Fruit fly (Drosophila melanogaster) whole organism, embryonic: ENCODE measurements around the gene dpr2.

Experiments
- ATbp ChIP-seq: fragments of 200-800 bp; sonication (Bioruptor generic); optimal IDR thresholded peaks from 2 replicates; lab custom pipeline; 2017; ENCODE audit warnings: missing biosample characterization, mild to moderate bottlenecking, missing genetic modification characterization, missing genetic modification reagents
- Adf1 ChIP-seq: fragments of 200-800 bp; sonication (Bioruptor generic); IDR thresholded peaks from 2 replicates; pipeline ENCODE4 v1.3.6; 2022; ENCODE audit warnings: missing biosample characterization, missing genetic modification characterization
- Antp ChIP-seq: fragments of 200-800 bp; sonication (Bioruptor generic); optimal IDR thresholded peaks from 3 replicates; lab custom pipeline; 2016; ENCODE audit warnings: missing biosample characterization, missing genetic modification characterization
- Awh ChIP-seq: fragments of 200-800 bp; sonication (Bioruptor generic); IDR thresholded peaks from 2 replicates; pipeline ENCODE4, ENCODE4 v1.3.6; 2022; ENCODE audit warnings: missing biosample characterization, missing genetic modification characterization
- Blimp-1 ChIP-seq: fragments of 200-800 bp; sonication (Bioruptor generic); optimal IDR thresholded peaks from 3 replicates; lab custom pipeline; 2018; ENCODE audit warnings: missing biosample characterization, missing genetic modification characterization, mild to moderate bottlenecking, moderate library complexity, missing genetic modification reagents
- CG11247 ChIP-seq: fragments of 200-800 bp; sonication (Bioruptor generic); IDR thresholded peaks from 2 replicates; pipeline ENCODE4 v1.3.6; 2022; ENCODE audit warnings: missing biosample characterization, missing genetic modification characterization
- CG12104 ChIP-seq: fragments of 200-800 bp; sonication (Bioruptor generic); optimal IDR thresholded peaks from 3 replicates; lab custom pipeline; 2016; ENCODE audit warnings: missing biosample characterization, missing genetic modification characterization
- CG13287 ChIP-seq: fragments of 200-800 bp; sonication (Bioruptor generic); IDR thresholded peaks from 2 replicates; pipeline ENCODE4 v1.3.6; 2022; ENCODE audit warnings: missing biosample characterization, missing genetic modification characterization; ENCODE audit not compliant: partially characterized antibody
- CG14667 ChIP-seq: fragments of 200-800 bp; sonication (Bioruptor generic); IDR thresholded peaks from 2 replicates; pipeline ENCODE4 v1.3.6; 2022; ENCODE audit warnings: missing biosample characterization, missing genetic modification characterization
- CG14860 ChIP-seq: fragments of 200-800 bp; sonication (Bioruptor generic); IDR thresholded peaks from 3 replicates; pipeline ENCODE4 v1.3.6; 2022; ENCODE audit warnings: missing biosample characterization, missing genetic modification characterization; ENCODE audit not compliant: partially characterized antibody
- CG14965 ChIP-seq: fragments of 200-800 bp; sonication (Bioruptor generic); optimal IDR thresholded peaks from 2 replicates; lab custom pipeline; 2016; ENCODE audit warnings: missing biosample characterization, missing genetic modification characterization, borderline replicate concordance
- CG15479 ChIP-seq: fragments of 200-800 bp; sonication (Bioruptor generic); optimal IDR thresholded peaks from 3 replicates; lab custom pipeline; 2019; ENCODE audit warnings: missing biosample characterization, mild to moderate bottlenecking, missing genetic modification characterization, moderate library complexity
- CG17912 ChIP-seq: fragments of 200-800 bp; sonication (Bioruptor generic); optimal IDR thresholded peaks from 2 replicates; lab custom pipeline; 2018; ENCODE audit warnings: missing biosample characterization, mild to moderate bottlenecking, missing genetic modification characterization
- CG30403 ChIP-seq: fragments of 200-800 bp; sonication (Bioruptor generic); optimal IDR thresholded peaks from 3 replicates; lab custom pipeline; 2016; ENCODE audit warnings: missing biosample characterization, missing genetic modification characterization
- CG3995 ChIP-seq: fragments of 200-800 bp; sonication (Bioruptor generic); optimal IDR thresholded peaks from 3 replicates; lab custom pipeline; 2016; ENCODE audit warnings: missing biosample characterization, missing genetic modification characterization
- CG8478 ChIP-seq: fragments of >200 bp; optimal IDR thresholded peaks from 2 replicates; lab custom pipeline; 2018
- CG9727 ChIP-seq: fragments of 200-800 bp; sonication (Bioruptor generic); optimal IDR thresholded peaks from 3 replicates; lab custom pipeline; 2017; ENCODE audit warnings: missing biosample characterization, mild to moderate bottlenecking, missing genetic modification characterization
- Dek ChIP-seq: fragments of 200-800 bp; sonication (Bioruptor generic); optimal IDR thresholded peaks from 3 replicates; lab custom pipeline; 2019; ENCODE audit warnings: missing biosample characterization, mild to moderate bottlenecking, missing genetic modification characterization, moderate library complexity
- E2f1 ChIP-seq: fragments of 200-800 bp; sonication (Bioruptor generic); IDR thresholded peaks from 2 replicates; pipeline ENCODE4 v1.3.6; 2022; ENCODE audit warnings: missing biosample characterization, missing genetic modification characterization
- ERR ChIP-seq: fragments of 200-800 bp; sonication (Bioruptor generic); optimal IDR thresholded peaks from 2 replicates; lab custom pipeline; 2016; ENCODE audit warnings: missing biosample characterization, missing genetic modification characterization
- Eip74EF ChIP-seq, 2 experiments: fragments of 200-800 bp in 1 of 2; fragments of >200 bp in 1 of 2; sonication (Bioruptor generic) in 1 of 2; optimal IDR thresholded peaks; 2 replicates each; lab custom pipeline; 2017 to 2019; ENCODE audit warnings: missing biosample characterization in 2 of 2, missing genetic modification characterization in 2 of 2, mild to moderate bottlenecking in 1 of 2, moderate library complexity in 1 of 2
- Gsc ChIP-seq: fragments of 200-800 bp; sonication (Bioruptor generic); IDR thresholded peaks from 2 replicates; pipeline ENCODE4 v1.3.6; 2022; ENCODE audit warnings: missing biosample characterization, missing genetic modification characterization
- HHEX ChIP-seq: fragments of 200-800 bp; sonication (Bioruptor generic); optimal IDR thresholded peaks from 3 replicates; lab custom pipeline; 2017; ENCODE audit warnings: missing biosample characterization, mild to moderate bottlenecking, missing genetic modification characterization, missing genetic modification reagents
- Max ChIP-seq: fragments of 200-800 bp; sonication (Bioruptor generic); optimal IDR thresholded peaks from 2 replicates; lab custom pipeline; 2016; ENCODE audit warnings: missing biosample characterization, mild to moderate bottlenecking, missing genetic modification characterization
- Myb ChIP-seq: fragments of 200-800 bp; sonication (Bioruptor generic); optimal IDR thresholded peaks from 2 replicates; lab custom pipeline; 2016; ENCODE audit warnings: missing biosample characterization, missing genetic modification characterization
- Nf-YB ChIP-seq: fragments of 200-800 bp; sonication (Bioruptor generic); optimal IDR thresholded peaks from 3 replicates; lab custom pipeline; 2019; ENCODE audit warnings: missing biosample characterization, mild to moderate bottlenecking, missing genetic modification characterization, moderate library complexity
- Nf-YC ChIP-seq: fragments of 200-800 bp; optimal IDR thresholded peaks from 3 replicates; lab custom pipeline; 2019; ENCODE audit warnings: missing biosample characterization, mild to moderate bottlenecking, missing genetic modification characterization, moderate library complexity
- Ptx1 ChIP-seq: fragments of 200-800 bp; sonication (Bioruptor generic); IDR thresholded peaks from 2 replicates; pipeline ENCODE4 v1.3.6; 2022; ENCODE audit warnings: missing biosample characterization, missing genetic modification characterization
- Sry-β ChIP-seq: fragments of 200-800 bp; sonication (Bioruptor generic); optimal IDR thresholded peaks from 2 replicates; lab custom pipeline; 2018; ENCODE audit warnings: missing biosample characterization, mild to moderate bottlenecking, missing genetic modification characterization, moderate library complexity
- al ChIP-seq: fragments of 200-800 bp; sonication (Bioruptor generic); IDR thresholded peaks from 2 replicates; pipeline ENCODE4 v1.3.6; 2022; ENCODE audit warnings: missing biosample characterization, missing genetic modification characterization
- btn ChIP-seq: fragments of 200-800 bp; sonication (Bioruptor generic); optimal IDR thresholded peaks from 2 replicates; lab custom pipeline; 2016; ENCODE audit warnings: missing biosample characterization, missing genetic modification characterization
- cato ChIP-seq: fragments of 200-800 bp; sonication (Bioruptor generic); optimal IDR thresholded peaks from 2 replicates; lab custom pipeline; 2016; ENCODE audit warnings: missing biosample characterization, missing genetic modification characterization, borderline replicate concordance
- dmrt11E ChIP-seq: fragments of 200-800 bp; sonication (Bioruptor generic); optimal IDR thresholded peaks from 3 replicates; lab custom pipeline; 2018; ENCODE audit warnings: missing biosample characterization, mild to moderate bottlenecking, missing genetic modification characterization, moderate library complexity
- dysf ChIP-seq: fragments of 200-800 bp; sonication (Bioruptor generic); IDR thresholded peaks from 3 replicates; pipeline ENCODE4 v1.3.6; 2022; ENCODE audit warnings: missing biosample characterization, missing genetic modification characterization
- esg ChIP-seq: fragments of 200-800 bp; sonication (Bioruptor generic); conservative IDR thresholded peaks from 2 replicates; pipeline ENCODE4 v1.3.6; 2022; ENCODE audit warnings: missing biosample characterization, missing genetic modification characterization
- eve ChIP-seq, 2 experiments: fragments of >200 bp; optimal IDR thresholded peaks; 2 replicates each; lab custom pipeline; 2017; ENCODE audit warnings: missing biosample characterization in 2 of 2, missing genetic modification characterization in 2 of 2
- fd102C ChIP-seq: fragments of 200-800 bp; sonication (Bioruptor generic); optimal IDR thresholded peaks from 2 replicates; lab custom pipeline; 2018; ENCODE audit warnings: missing biosample characterization, mild to moderate bottlenecking, missing genetic modification characterization, moderate library complexity
- gcm ChIP-seq: fragments of 200-800 bp; sonication (Bioruptor generic); optimal IDR thresholded peaks from 2 replicates; lab custom pipeline; 2019; ENCODE audit warnings: missing biosample characterization, mild to moderate bottlenecking, missing genetic modification characterization, moderate library complexity
- gt ChIP-seq: fragments of 200-800 bp; sonication (Bioruptor generic); IDR thresholded peaks from 2 replicates; pipeline ENCODE4 v1.3.6; 2022; ENCODE audit warnings: missing biosample characterization, missing genetic modification characterization
- h ChIP-seq: fragments of >200 bp; optimal IDR thresholded peaks from 2 replicates; lab custom pipeline; 2017
- inv ChIP-seq: fragments of 200-800 bp; sonication (Bioruptor generic); IDR thresholded peaks from 2 replicates; pipeline ENCODE4 v1.3.6; 2022; ENCODE audit warnings: missing biosample characterization, missing genetic modification characterization; ENCODE audit not compliant: partially characterized antibody
- jumu ChIP-seq: fragments of 200-800 bp; sonication (Bioruptor generic); optimal IDR thresholded peaks from 3 replicates; lab custom pipeline; 2016; ENCODE audit warnings: missing biosample characterization, missing genetic modification characterization
- kah ChIP-seq: fragments of 200-800 bp; sonication (Bioruptor generic); optimal IDR thresholded peaks from 2 replicates; lab custom pipeline; 2018; ENCODE audit warnings: missing biosample characterization, mild to moderate bottlenecking, missing genetic modification characterization
- oc ChIP-seq: fragments of 200-800 bp; sonication (Bioruptor generic); optimal IDR thresholded peaks from 2 replicates; lab custom pipeline; 2018; ENCODE audit warnings: missing biosample characterization, mild to moderate bottlenecking, missing genetic modification characterization, moderate library complexity
- p53 ChIP-seq: fragments of 200-800 bp; sonication (Bioruptor generic); optimal IDR thresholded peaks from 2 replicates; lab custom pipeline; 2016; ENCODE audit warnings: missing biosample characterization, missing genetic modification characterization
- pb ChIP-seq: fragments of 200-800 bp; sonication (Bioruptor generic); optimal IDR thresholded peaks from 3 replicates; lab custom pipeline; 2016; ENCODE audit warnings: missing biosample characterization, missing genetic modification characterization
- pfk ChIP-seq: fragments of 200-800 bp; sonication (Bioruptor generic); optimal IDR thresholded peaks from 2 replicates; lab custom pipeline; 2018; ENCODE audit warnings: missing biosample characterization, mild to moderate bottlenecking, missing genetic modification characterization, moderate library complexity
- sens-2 ChIP-seq: fragments of 200-800 bp; sonication (Bioruptor generic); IDR thresholded peaks from 2 replicates; pipeline ENCODE4 v1.3.6; 2022; ENCODE audit warnings: missing biosample characterization, missing genetic modification characterization
- sisA ChIP-seq: fragments of 200-800 bp; sonication (Bioruptor generic); IDR thresholded peaks from 2 replicates; pipeline ENCODE4 v1.3.6; 2022; ENCODE audit warnings: missing biosample characterization, missing genetic modification characterization
- tna ChIP-seq: fragments of 200-800 bp; sonication (Bioruptor generic); IDR thresholded peaks from 2 replicates; pipeline ENCODE4 v1.3.6; 2022; ENCODE audit warnings: missing biosample characterization, missing genetic modification characterization; ENCODE audit not compliant: partially characterized antibody

dpr2 gene

DNA sequence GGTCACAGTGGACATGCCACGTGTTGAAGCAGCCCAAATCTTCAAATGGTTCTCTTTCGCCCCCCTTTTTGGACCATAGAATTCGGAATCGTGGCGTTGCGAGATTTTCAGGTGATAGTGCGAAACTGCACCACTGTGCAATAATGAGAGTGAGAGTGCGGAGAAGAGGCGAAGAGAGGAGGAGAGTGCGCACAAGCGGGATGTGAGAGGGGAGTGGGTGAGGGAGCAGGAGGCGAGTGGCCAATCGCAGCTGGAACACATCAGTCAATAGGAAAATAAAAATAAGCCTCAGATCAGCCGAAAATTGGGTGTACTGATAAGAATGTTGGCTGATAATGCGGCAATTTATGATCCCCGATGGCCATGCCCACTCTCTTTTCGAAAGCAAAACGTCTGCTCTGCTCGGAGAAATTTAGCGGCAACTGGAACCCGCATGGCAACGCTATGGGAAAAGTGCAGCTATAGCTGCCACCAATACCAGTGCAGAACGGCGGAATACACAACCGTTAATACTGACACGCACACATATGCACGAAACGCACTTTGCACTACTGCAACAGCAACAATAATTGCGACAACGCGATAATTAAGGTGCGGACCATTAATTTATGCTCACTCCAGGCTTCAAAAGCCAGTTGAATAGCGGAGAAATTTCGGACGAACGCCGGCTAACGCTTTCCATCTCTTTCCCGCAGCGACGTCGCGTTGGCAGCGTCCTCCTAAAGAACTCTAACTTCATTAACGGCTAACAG lies 3.5 kb upstream of the dpr2 start (continued):
- no peak for TF ChIP-seq CG14965 (GFP tag; lab: Kevin White, UChicago)
- no peak for TF ChIP-seq Gsc (GFP tag; lab: Robert Waterston, UW)
- TF ChIP-seq p53, result no peak
- TF ChIP-seq CG14667, result no peak
- no peak for TF ChIP-seq h (lab: Kevin White, UChicago)
- TF ChIP-seq gcm, result peak; percentile 54
- no peak for TF ChIP-seq HHEX (GFP tag; lab: Kevin White, UChicago)
- TF ChIP-seq Myb (GFP tag; lab: Kevin White, UChicago), result no peak
- peak; percentile 13 for TF ChIP-seq Max (GFP tag; lab: Kevin White, UChicago)
- no peak for TF ChIP-seq eve (GFP tag; optimal IDR thresholded peaks at IDR 0.05; lab: Kevin White, UChicago)
- TF ChIP-seq Ptx1 (GFP tag; lab: Robert Waterston, UW), result no peak
- 0 out of 2 replicates have a peak, but pooled peaks have one; percentile 9 for TF ChIP-seq tna
- TF ChIP-seq Eip74EF (GFP tag; optimal IDR thresholded peaks at IDR 0.05; lab: Kevin White, UChicago), result no peak
- no peak for TF ChIP-seq dysf (GFP tag; lab: Robert Waterston, UW)
- TF ChIP-seq Sry-β (GFP tag; lab: Kevin White, UChicago), result peak; percentile 25
- TF ChIP-seq Nf-YC (tag; lab: Kevin White, UChicago), result peak; percentile 94
- TF ChIP-seq pfk (GFP tag; lab: Kevin White, UChicago), result no peak
- no peak for TF ChIP-seq btn (GFP tag; lab: Kevin White, UChicago)
- no peak for TF ChIP-seq inv
- no peak for TF ChIP-seq fd102C
- no peak for TF ChIP-seq ATbp (GFP tag; lab: Kevin White, UChicago)
- TF ChIP-seq Dek (tag; lab: Kevin White, UChicago), result no peak
- TF ChIP-seq oc (tag; lab: Kevin White, UChicago), result peak; percentile 52
- no peak for TF ChIP-seq CG30403 (GFP tag; lab: Kevin White, UChicago)
- TF ChIP-seq ERR (GFP tag; lab: Kevin White, UChicago), result peak; percentile 13
- no peak for TF ChIP-seq dmrt11E (tag; lab: Kevin White, UChicago)
- peak; percentile 49 for TF ChIP-seq Awh
- no peak for TF ChIP-seq jumu (GFP tag; lab: Kevin White, UChicago)
- peak; percentile 52 for TF ChIP-seq CG15479 (GFP tag; lab: Kevin White, UChicago)
- TF ChIP-seq gt (GFP tag; lab: Robert Waterston, UW), result no peak
- no peak for TF ChIP-seq sisA
- TF ChIP-seq CG9727 (GFP tag; lab: Kevin White, UChicago), result peak; percentile 63
- no peak for TF ChIP-seq sens-2 (GFP tag; lab: Robert Waterston, UW)
- TF ChIP-seq CG3995, result no peak
- no peak for TF ChIP-seq al (GFP tag; lab: Robert Waterston, UW)
- TF ChIP-seq E2f1, result no peak
- TF ChIP-seq Blimp-1, result peak; percentile 93
- peak; percentile 32; the same call in 1 of the 3 replicates for TF ChIP-seq CG14860 (GFP tag; lab: Robert Waterston, UW)
- no peak for TF ChIP-seq esg (GFP tag; lab: Robert Waterston, UW)
- TF ChIP-seq cato, result no peak
- peak; percentile 89 for TF ChIP-seq Nf-YB
- peak; percentile 11 for TF ChIP-seq Antp (GFP tag; lab: Kevin White, UChicago)
- TF ChIP-seq CG11247 (GFP tag; lab: Robert Waterston, UW), result no peak
- peak; percentile 57 for TF ChIP-seq Adf1
- TF ChIP-seq kah, result peak; percentile 46
- no peak for TF ChIP-seq CG13287
- TF ChIP-seq pb, result peak; percentile 27
- no peak for TF ChIP-seq CG12104 (GFP tag; lab: Kevin White, UChicago)
- no peak for TF ChIP-seq CG8478
- TF ChIP-seq CG17912 (GFP tag; lab: Kevin White, UChicago), result no peak
